Worm (Caenorhabditis elegans) whole organism, mixed stage, embryonic: ENCODE data around the gene Y45F10C.4.

Source experiments
- bed-3 ChIP-seq: fragments of 200-800 bp; sonication (Bioruptor generic); optimal IDR thresholded peaks from 3 replicates; lab custom pipeline; 2018; ENCODE audit warnings: mild to moderate bottlenecking, missing genetic modification characterization, moderate library complexity, missing compliant biosample characterization
- ces-1 ChIP-seq: fragments of 150-350 bp; optimal IDR thresholded peaks from 2 replicates; lab custom pipeline; 2014; ENCODE audit warnings: missing biosample characterization, missing genetic modification reagents, missing genetic modification characterization
- lin-13 ChIP-seq: fragments of 150-350 bp; optimal IDR thresholded peaks from 2 replicates; lab custom pipeline; 2014; ENCODE audit warnings: missing biosample characterization, missing genetic modification characterization
- mls-2 ChIP-seq: sonication (generic microtip); optimal IDR thresholded peaks from 2 replicates; lab custom pipeline; 2016; ENCODE audit warnings: mild to moderate bottlenecking, missing genetic modification characterization, moderate library complexity, missing compliant biosample characterization
- nhr-237 ChIP-seq: fragments of 150-350 bp; optimal IDR thresholded peaks from 2 replicates; lab custom pipeline; 2014; ENCODE audit warnings: missing biosample characterization, missing genetic modification characterization
- nhr-28 ChIP-seq: fragments of 150-350 bp; optimal IDR thresholded peaks from 2 replicates; lab custom pipeline; 2014; ENCODE audit warnings: missing biosample characterization, missing genetic modification characterization
- pha-4 ChIP-seq: fragments of 150-350 bp; optimal IDR thresholded peaks from 2 replicates; lab custom pipeline; 2018; ENCODE audit warnings: missing biosample characterization, missing genetic modification reagents, missing genetic modification characterization
- snpc-4 ChIP-seq: fragments of 150-350 bp; optimal IDR thresholded peaks from 2 replicates; lab custom pipeline; 2014; ENCODE audit warnings: missing biosample characterization, missing genetic modification characterization
- unc-39 ChIP-seq: fragments of 150-350 bp; optimal IDR thresholded peaks from 2 replicates; lab custom pipeline; 2014; ENCODE audit warnings: missing biosample characterization, missing genetic modification characterization
- zip-8 ChIP-seq: fragments of 150-350 bp; optimal IDR thresholded peaks from 2 replicates; lab custom pipeline; 2014; ENCODE audit warnings: missing biosample characterization, missing genetic modification characterization
- ztf-11 ChIP-seq: fragments of 150-350 bp; optimal IDR thresholded peaks from 2 replicates; lab custom pipeline; 2014; ENCODE audit warnings: missing biosample characterization, missing genetic modification characterization

DNA sequence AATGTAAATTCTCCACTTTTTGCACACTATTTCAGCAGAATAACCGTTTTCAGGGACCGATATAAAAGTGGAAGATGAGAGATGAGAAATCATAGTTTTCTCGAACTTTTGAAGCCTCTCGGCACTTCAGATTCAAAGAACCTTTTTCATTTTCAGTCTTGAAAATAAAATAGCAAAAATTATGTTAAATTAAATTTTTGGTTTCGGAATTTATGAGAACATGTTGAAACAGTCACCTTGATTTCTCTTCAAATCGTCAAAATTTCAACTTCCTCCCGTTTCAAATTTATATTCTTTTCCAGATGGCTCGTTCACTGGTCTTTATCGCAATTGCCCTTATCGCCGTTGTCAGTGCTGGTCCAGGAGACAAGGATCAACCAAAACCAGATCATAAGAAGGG is 14.7 kb upstream of the Y45F10C.4 start, which contains the start of gene srlf-26:
- TF ChIP-seq unc-39 (tag; lab: Kevin White, UChicago): no peak
- no peak for TF ChIP-seq nhr-237 (tag; lab: Kevin White, UChicago)
- TF ChIP-seq snpc-4 (tag; lab: Kevin White, UChicago): no peak
- no peak for TF ChIP-seq nhr-28 (tag; lab: Kevin White, UChicago)
- no peak for TF ChIP-seq bed-3
- TF ChIP-seq zip-8 (tag; lab: Kevin White, UChicago): no peak
- no peak for TF ChIP-seq ztf-11 (tag; lab: Kevin White, UChicago)
- no peak for TF ChIP-seq pha-4 (tag; lab: Kevin White, UChicago)
- no peak for TF ChIP-seq lin-13 (tag; lab: Kevin White, UChicago)
- TF ChIP-seq ces-1: no peak
- no peak for TF ChIP-seq mls-2
